Worm (Caenorhabditis elegans) whole organism, L4/young adult: Measurements from ENCODE around the gene bre-3.

Experiments used
- W03F9.2 ChIP-seq: fragments of 150-350 bp; optimal IDR thresholded peaks from 2 replicates; lab custom pipeline; 2014; ENCODE audit warnings: missing biosample characterization, missing genetic modification characterization
- dao-5 ChIP-seq: sonication (generic microtip); optimal IDR thresholded peaks from 2 replicates; lab custom pipeline; 2016; ENCODE audit warnings: missing genotype, missing genetic modification characterization, moderate library complexity, missing compliant biosample characterization
- him-1 ChIP-seq: sonication (generic microtip); optimal IDR thresholded peaks from 2 replicates; lab custom pipeline; 2016; ENCODE audit warnings: missing genotype, missing genetic modification reagents, missing genetic modification characterization, missing compliant biosample characterization

The bre-3 gene

DNA sequence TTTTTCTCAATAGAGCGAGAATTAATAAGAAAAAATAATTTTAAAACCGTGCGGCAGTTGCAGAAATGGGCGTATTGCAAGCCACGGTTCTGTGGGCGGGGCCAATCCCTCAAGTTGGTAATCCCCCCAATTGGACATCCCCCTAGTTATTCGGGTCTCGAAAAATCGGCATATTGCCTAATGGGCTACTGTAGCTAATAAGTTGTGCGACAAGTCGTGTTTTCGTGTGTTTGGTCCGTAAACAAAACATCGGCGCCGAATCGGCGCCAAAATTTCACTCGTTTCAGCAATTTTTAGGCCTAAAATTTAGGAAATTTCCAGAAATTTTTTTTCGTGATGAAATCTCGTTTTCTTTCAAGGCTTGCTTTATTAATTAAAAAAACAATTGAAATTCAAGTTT lies 19.1 kb upstream of the bre-3 start:
- no peak for TF ChIP-seq him-1 (tag; lab: Kevin White, UChicago)
- TF ChIP-seq W03F9.2 (tag; lab: Kevin White, UChicago): no peak

DNA sequence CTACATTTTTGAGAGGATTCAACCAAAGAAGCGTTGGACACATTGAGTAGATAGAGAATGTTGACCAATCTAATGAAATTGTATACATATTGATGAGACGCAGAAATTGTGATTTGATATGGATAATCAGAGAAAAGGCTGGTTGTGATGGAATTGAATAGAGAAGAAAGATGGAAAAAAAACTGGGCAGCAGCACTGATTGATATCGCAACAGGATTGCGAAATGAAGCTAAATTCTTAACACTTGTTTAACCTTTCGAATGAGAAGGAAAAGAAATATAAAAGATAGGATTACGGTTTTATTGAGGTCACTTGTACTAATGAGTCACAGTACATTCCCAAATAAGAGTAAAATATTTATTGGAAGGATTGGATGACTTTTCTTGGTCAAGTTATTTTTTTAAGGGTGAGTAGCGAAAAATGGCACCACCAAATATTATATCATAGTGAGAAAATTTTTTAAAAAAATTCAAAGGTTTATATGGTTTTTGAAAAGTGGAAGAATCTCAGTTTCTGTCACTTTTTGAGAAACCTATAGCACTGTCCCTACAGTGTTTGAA lies 17.0 kb upstream of the bre-3 start:
- TF ChIP-seq dao-5: no peak
- no peak for TF ChIP-seq W03F9.2 (tag; lab: Kevin White, UChicago)
- no peak for TF ChIP-seq him-1 (tag; lab: Kevin White, UChicago)

DNA sequence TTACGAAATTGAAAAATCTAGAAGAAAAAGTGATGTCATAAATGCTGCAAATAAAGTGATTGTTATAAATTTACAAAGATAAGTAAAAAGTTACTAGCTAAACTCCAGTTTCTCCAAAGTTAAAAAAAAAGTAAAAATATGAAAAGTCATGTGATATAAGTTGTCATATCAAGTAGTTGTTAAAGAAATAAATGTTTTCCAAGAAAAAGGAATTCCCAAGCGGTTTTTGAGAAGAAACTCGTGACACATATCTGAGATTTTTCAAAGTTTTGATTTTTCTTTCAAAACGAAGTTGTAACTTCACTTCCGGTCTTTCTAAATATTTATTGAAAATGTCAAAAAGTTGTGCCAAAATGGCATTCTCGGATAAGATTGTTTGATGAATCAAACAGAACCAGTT lies 15.8 kb upstream of the bre-3 start:
- TF ChIP-seq him-1 (tag; lab: Kevin White, UChicago) (no peak), dao-5 (no peak), W03F9.2 (tag; lab: Kevin White, UChicago) (no peak)

ce11 chrIII:9500267-9500666 lies 15.0 kb upstream of the bre-3 start, which contains the start of gene sod-4:
TSS of gene sod-4 (minus strand) at chrIII:9500375.
- TF ChIP-seq W03F9.2 (tag; lab: Kevin White, UChicago) (no peak), him-1 (tag; lab: Kevin White, UChicago) (no peak), dao-5 (no peak)

DNA sequence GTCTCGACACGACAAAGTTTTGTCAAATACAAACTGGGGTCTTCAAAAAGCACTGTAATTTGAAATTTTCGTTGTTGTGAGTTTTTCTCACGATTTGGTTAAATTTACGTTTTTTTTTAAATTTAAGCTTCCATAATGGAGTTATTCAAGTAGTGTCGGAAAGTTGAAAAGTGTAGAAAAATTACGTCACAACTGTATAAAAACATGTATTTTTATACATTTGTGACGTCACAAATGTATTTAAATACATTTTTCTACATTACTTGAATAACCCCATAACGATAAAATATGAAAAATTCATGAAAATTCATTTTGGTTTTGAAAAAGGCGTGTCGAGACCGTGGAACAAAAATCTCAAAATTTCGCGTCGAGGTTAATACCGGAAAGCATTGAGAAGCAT lies 12.1 kb upstream of the bre-3 start:
- TF ChIP-seq him-1 (tag; lab: Kevin White, UChicago) (no peak), W03F9.2 (tag; lab: Kevin White, UChicago) (no peak), dao-5 (no peak)

ce11 chrIII:9496083-9496482 lies 10.8 kb upstream of the bre-3 start:
- TF ChIP-seq dao-5 (no peak), W03F9.2 (tag; lab: Kevin White, UChicago) (no peak), him-1 (tag; lab: Kevin White, UChicago) (no peak)

ce11 chrIII:9494209-9494608 lies 8.9 kb upstream of the bre-3 start:
- TF ChIP-seq W03F9.2 (tag; lab: Kevin White, UChicago) (no peak), him-1 (tag; lab: Kevin White, UChicago) (no peak), dao-5 (no peak)

DNA sequence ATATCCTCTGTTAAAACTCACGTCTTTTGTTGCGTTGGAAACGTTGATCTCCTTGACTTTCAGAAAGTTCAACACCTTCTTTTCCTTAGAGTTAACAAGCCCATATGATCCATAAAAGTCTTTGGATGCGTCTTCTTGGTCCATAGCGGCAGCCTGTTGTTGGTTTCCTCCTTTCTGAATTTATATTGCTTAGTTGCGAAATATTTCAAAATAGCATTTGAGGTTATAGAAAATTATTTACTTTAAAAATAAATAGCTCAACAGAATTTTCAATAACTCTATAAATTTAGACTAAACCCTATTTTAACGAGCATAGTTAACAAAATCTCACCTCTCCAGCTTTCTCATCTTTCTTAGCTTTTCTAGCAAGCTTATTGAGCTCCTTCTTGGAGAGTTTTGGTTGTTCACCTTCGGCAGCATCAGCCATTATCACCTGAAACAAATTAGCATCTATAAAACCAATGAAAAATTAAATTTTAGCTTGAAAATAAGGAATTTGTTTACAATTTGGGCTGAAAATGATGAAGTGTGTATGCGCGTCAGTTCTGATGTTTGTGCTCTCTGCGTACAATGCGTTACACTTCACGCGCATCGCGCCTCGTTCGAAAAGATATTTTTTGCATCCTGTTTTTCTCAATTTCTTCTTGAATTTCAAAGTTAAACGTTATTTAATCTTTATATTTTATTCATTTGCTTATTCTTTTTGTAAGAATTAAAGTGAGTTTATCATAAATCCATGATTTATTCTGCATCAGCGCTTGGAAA lies 5.7 kb upstream of the bre-3 start, which contains the start of the genes dars-1 and ctr-9:
dars-1 (minus strand) TSS at position 433 of the 765 bp plus-strand sequence.
ctr-9 (plus strand) TSS at position 614 of the 765 bp plus-strand sequence.
- peak; percentile 18 for TF ChIP-seq W03F9.2 (tag; lab: Kevin White, UChicago)
- TF ChIP-seq him-1 (tag; lab: Kevin White, UChicago): no peak

ce11 chrIII:9489798-9490197 lies 4.5 kb upstream of the bre-3 start:
- TF ChIP-seq W03F9.2 (tag; lab: Kevin White, UChicago): no peak
- no peak for TF ChIP-seq dao-5
- TF ChIP-seq him-1 (tag; lab: Kevin White, UChicago): no peak

DNA sequence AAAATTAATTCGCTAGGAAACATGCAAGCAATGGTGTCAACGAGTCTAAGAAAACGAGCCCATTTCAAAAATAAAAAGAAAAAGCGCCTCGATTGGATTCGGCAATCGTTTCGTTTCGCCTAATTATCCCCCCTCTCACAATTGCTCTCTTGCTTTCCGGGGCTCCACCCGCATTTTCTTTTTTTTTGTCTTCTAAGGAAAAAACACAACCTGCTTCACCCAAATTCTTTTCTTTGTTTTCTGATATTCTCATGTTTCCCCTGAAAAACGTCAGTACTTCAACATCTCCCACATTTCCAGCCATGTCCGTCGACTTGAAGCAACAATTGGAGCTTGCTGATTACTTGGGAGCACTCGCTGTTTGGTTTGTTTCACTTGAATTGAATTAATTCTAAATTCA lies 3.2 kb upstream of the bre-3 start, which contains the start of gene nlp-36:
nlp-36 (plus strand) TSS at position 301 of the 400 bp plus-strand sequence.
- TF ChIP-seq dao-5: no peak
- no peak for TF ChIP-seq him-1 (tag; lab: Kevin White, UChicago)
- no peak for TF ChIP-seq W03F9.2 (tag; lab: Kevin White, UChicago)

ce11 chrIII:9488027-9488426 lies 2.8 kb upstream of the bre-3 start:
- TF ChIP-seq him-1 (tag; lab: Kevin White, UChicago) (no peak), W03F9.2 (tag; lab: Kevin White, UChicago) (no peak), dao-5 (no peak)

- TF ChIP-seq dao-5: no peak
- no peak for TF ChIP-seq W03F9.2 (tag; lab: Kevin White, UChicago)
- TF ChIP-seq him-1 (tag; lab: Kevin White, UChicago): no peak
Observed at ce11 chrIII:9487454-9487853, 2.2 kb upstream of the bre-3 start.

- no peak for TF ChIP-seq him-1 (tag; lab: Kevin White, UChicago)
- TF ChIP-seq W03F9.2 (tag; lab: Kevin White, UChicago): no peak
- TF ChIP-seq dao-5: no peak
Observed at ce11 chrIII:9483716-9484115, 1.6 kb downstream of the bre-3 start.

DNA sequence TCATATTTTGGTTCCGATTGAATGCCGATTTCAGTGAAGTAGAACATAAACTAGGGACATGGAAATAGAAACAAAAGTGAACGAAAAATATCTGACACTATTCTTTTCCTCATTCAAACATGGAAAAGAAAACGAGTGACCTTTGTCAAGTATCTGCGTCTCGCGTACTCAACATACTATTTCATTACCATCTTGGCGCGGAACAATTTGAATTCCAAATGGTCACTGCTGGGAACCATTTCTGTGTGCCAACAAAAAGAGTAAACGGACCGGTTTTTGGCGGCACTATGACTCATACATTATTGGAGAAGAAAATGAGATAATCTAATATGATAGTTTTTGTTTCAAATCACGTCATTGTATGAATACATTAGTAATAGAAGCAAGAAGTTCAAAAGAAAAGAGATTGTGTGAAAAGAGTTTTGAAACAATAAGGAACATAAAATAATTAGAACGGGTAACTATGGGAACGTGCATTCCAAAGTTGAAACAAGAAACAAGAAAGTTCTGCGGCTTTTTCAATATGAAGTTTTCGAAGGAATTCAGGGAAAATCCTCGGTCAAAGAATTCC lies 2.8 kb downstream of the bre-3 start:
- no peak for TF ChIP-seq W03F9.2 (tag; lab: Kevin White, UChicago)
- TF ChIP-seq dao-5: no peak
- TF ChIP-seq him-1 (tag; lab: Kevin White, UChicago): no peak
